Worm (Caenorhabditis elegans): ENCODE measurements around the gene F10G7.12.

ce11 chrII:4686941-4687340 lies 2.6 kb upstream of the F10G7.12 start, which contains the start of gene sre-39:
- no peak for TF ChIP-seq fkh-10 (GFP tag; optimal IDR thresholded peaks at IDR 0.05)
- TF ChIP-seq mxl-3 (GFP tag; optimal IDR thresholded peaks at IDR 0.05) = no peak
- TF ChIP-seq lin-38 (GFP tag; IDR thresholded peaks at IDR 0.05) = no peak
- TF ChIP-seq aha-1 (tag) = no peak
- no peak for TF ChIP-seq nhr-76 (tag; optimal IDR thresholded peaks at IDR 0.05)
- no peak for TF ChIP-seq daf-8 (GFP tag; IDR thresholded peaks at IDR 0.05)
- no peak for TF ChIP-seq vab-7 (GFP tag; IDR thresholded peaks at IDR 0.05)
- TF ChIP-seq daf-12 (tag; optimal IDR thresholded peaks at IDR 0.05) = no peak
- no peak for TF ChIP-seq nhr-10 (tag; optimal IDR thresholded peaks at IDR 0.05)
- no peak for TF ChIP-seq skn-1 (tag; optimal IDR thresholded peaks at IDR 0.05)
- no peak for TF ChIP-seq ama-1 (optimal IDR thresholded peaks at IDR 0.05)

Measured in whole organism, L4 larva.